Worm (Caenorhabditis elegans) whole organism, L3 larva: ENCODE measurements around the gene mog-1.

Experiments
- aly-2 ChIP-seq: fragments of 150-350 bp; optimal IDR thresholded peaks from 2 replicates; lab custom pipeline; 2014; ENCODE audit warnings: missing biosample characterization, missing genetic modification characterization
- lin-15B ChIP-seq: fragments of 150-350 bp; optimal IDR thresholded peaks from 2 replicates; lab custom pipeline; 2014; ENCODE audit warnings: missing biosample characterization, missing genetic modification characterization
- pha-4 ChIP-seq: fragments of 150-350 bp; optimal IDR thresholded peaks from 2 replicates; lab custom pipeline; 2014; ENCODE audit warnings: missing biosample characterization, missing genetic modification reagents, missing genetic modification characterization
- pqm-1 ChIP-seq: fragments of 150-350 bp; optimal IDR thresholded peaks from 2 replicates; lab custom pipeline; 2017; ENCODE audit warnings: missing biosample characterization, missing genetic modification characterization, inconsistent platforms

DNA sequence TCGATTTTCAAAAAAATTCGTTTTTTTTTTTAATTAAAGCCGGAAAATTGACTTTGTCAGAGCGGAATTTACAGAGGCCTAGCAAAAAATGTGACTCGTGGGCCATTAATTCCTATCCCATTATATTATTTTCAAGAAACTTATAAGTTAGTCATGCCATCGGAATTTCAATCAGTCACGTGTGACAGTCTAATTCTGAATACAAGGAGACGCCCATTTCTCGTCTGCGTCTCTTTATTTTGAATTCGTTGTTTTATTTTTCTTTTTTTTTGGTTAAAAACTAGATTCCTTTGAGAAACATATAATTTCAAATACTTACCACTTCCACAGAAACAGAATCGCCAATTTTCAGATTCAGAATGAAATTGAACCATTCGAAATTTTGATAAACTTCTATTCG is 47.2 kb downstream of the mog-1 start:
- no peak for TF ChIP-seq pha-4 (tag; lab: Kevin White, UChicago)
- TF ChIP-seq aly-2 (tag; lab: Kevin White, UChicago) = no peak
- TF ChIP-seq pqm-1 = no peak
- TF ChIP-seq lin-15B (tag; lab: Kevin White, UChicago) = no peak
